Worm (Caenorhabditis elegans): ENCODE results near the gene F41C3.2.

- TF ChIP-seq dao-5 (tag; optimal IDR thresholded peaks at IDR 0.05), result no peak
- no peak for TF ChIP-seq him-1 (tag; optimal IDR thresholded peaks at IDR 0.05)
- TF ChIP-seq W03F9.2 (tag; optimal IDR thresholded peaks at IDR 0.05), result no peak
Observed at ce11 chrII:4773891-4774432, 24.2 kb downstream of the F41C3.2 start, which contains the start of the genes F26G1.9 and F26G1.10.
